Fruit fly (Drosophila melanogaster): Measurements from ENCODE around the gene Ugt302E1.

dm6 chr3R:11165974-11166373 is 11.5 kb downstream of the Ugt302E1 start, which contains the start of gene Ugt35E1:
- TF ChIP-seq psq (GFP tag; optimal IDR thresholded peaks at IDR 0.05) = no peak
- TF ChIP-seq Dfd (GFP tag; optimal IDR thresholded peaks at IDR 0.05) = no peak
- TF ChIP-seq rgr (GFP tag; optimal IDR thresholded peaks at IDR 0.05) = no peak
- TF ChIP-seq usp (GFP tag; optimal IDR thresholded peaks at IDR 0.05) = no peak
- TF ChIP-seq ey (GFP tag; optimal IDR thresholded peaks at IDR 0.05) = no peak
- no peak for TF ChIP-seq OdsH (GFP tag; optimal IDR thresholded peaks at IDR 0.05)
- no peak for TF ChIP-seq pan (optimal IDR thresholded peaks at IDR 0.05)
- TF ChIP-seq Abd-B (GFP tag; optimal IDR thresholded peaks at IDR 0.05) = no peak
